Fruit fly (Drosophila melanogaster): ENCODE results near the gene CG31142.

The CG31142 gene

DNA sequence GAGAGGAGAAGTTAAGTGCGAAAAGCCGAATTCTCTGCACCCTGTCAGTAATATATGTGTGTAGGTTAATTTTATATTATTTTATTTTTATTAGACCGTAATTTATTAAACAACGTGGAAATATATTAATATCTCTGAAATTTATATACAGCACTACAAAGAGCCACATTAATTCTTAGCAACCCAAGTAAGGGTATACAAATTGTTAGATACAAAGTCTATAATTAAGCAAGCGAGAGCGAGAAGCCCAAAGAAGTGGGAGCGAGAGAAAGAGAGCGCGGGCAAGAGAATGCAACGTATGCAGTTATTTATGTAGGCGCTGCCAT lies 42.0 kb upstream of the CG31142 start (continued):
- TF ChIP-seq insv (GFP tag; optimal IDR thresholded peaks at IDR 0.05) = peak in 1 of 2 experiments; percentile 7
- TF ChIP-seq CG14667 (GFP tag; IDR thresholded peaks at IDR 0.05) = peak; percentile 93
- TF ChIP-seq da (GFP tag; optimal IDR thresholded peaks at IDR 0.05) = no peak
- peak; percentile 65 for TF ChIP-seq sd (tag; optimal IDR thresholded peaks at IDR 0.05)
- TF ChIP-seq Deaf1 (tag; optimal IDR thresholded peaks at IDR 0.05) = peak; percentile 72
- peak; percentile 97 for TF ChIP-seq CG8388 (GFP tag; optimal IDR thresholded peaks at IDR 0.05)
- TF ChIP-seq CG12236 (GFP tag; optimal IDR thresholded peaks at IDR 0.05) = peak; percentile 11
- TF ChIP-seq caup (GFP tag; optimal IDR thresholded peaks at IDR 0.05; ENCODE audit: severe bottlenecking) = peak; percentile 80
- no peak for TF ChIP-seq CG8478 (optimal IDR thresholded peaks at IDR 0.05)
- peak; percentile 97 for TF ChIP-seq zfh1 (GFP tag; IDR thresholded peaks at IDR 0.05)
- peak; percentile 45 for TF ChIP-seq CG2116 (GFP tag; optimal IDR thresholded peaks at IDR 0.05)
- TF ChIP-seq emc (GFP tag; optimal IDR thresholded peaks at IDR 0.05) = no peak
- peak; percentile 93 for TF ChIP-seq ken (GFP tag; IDR thresholded peaks at IDR 0.05)
- TF ChIP-seq CG8290 (GFP tag; optimal IDR thresholded peaks at IDR 0.05) = peak; percentile 84
- TF ChIP-seq CG8290 (tag; optimal IDR thresholded peaks at IDR 0.05) = peak in 1 of 2 experiments; percentile 77
- peak; percentile 76 for TF ChIP-seq CG10565 (GFP tag; optimal IDR thresholded peaks at IDR 0.05)
- peak; percentile 81 for TF ChIP-seq danr (GFP tag; IDR thresholded peaks at IDR 0.05)
- peak; percentile 91 for TF ChIP-seq ranshi (GFP tag; IDR thresholded peaks at IDR 0.05)
- no peak for TF ChIP-seq Myb (GFP tag; optimal IDR thresholded peaks at IDR 0.05)
- TF ChIP-seq Trl (optimal IDR thresholded peaks at IDR 0.05) = no peak
- TF ChIP-seq Trl (GFP tag; optimal IDR thresholded peaks at IDR 0.05) = peak; percentile 33
- no peak for TF ChIP-seq CG11398 (GFP tag; optimal IDR thresholded peaks at IDR 0.05)
- peak; percentile 79 for TF ChIP-seq run (tag; optimal IDR thresholded peaks at IDR 0.05)
- no peak for TF ChIP-seq Dp (GFP tag; optimal IDR thresholded peaks at IDR 0.05)
- TF ChIP-seq peb (GFP tag; IDR thresholded peaks at IDR 0.05) = peak; percentile 90
- TF ChIP-seq Side (GFP tag; optimal IDR thresholded peaks at IDR 0.05) = no peak
- TF ChIP-seq CG5180 (GFP tag; optimal IDR thresholded peaks at IDR 0.05) = peak; percentile 74
- TF ChIP-seq Antp (GFP tag; optimal IDR thresholded peaks at IDR 0.05) = peak; percentile 38
- TF ChIP-seq NC2α (GFP tag; optimal IDR thresholded peaks at IDR 0.05) = peak; percentile 23
- TF ChIP-seq chif (GFP tag; optimal IDR thresholded peaks at IDR 0.05) = peak; percentile 38 to 72
- TF ChIP-seq CG33557 (GFP tag; optimal IDR thresholded peaks at IDR 0.05) = peak; percentile 97
- TF ChIP-seq CG12659 (GFP tag; optimal IDR thresholded peaks at IDR 0.05) = peak; percentile 86
- peak; percentile 93 for TF ChIP-seq CG11504 (tag; optimal IDR thresholded peaks at IDR 0.05)
- TF ChIP-seq PHDP (tag; optimal IDR thresholded peaks at IDR 0.05) = peak; percentile 94
- TF ChIP-seq HmgD (GFP tag; optimal IDR thresholded peaks at IDR 0.05) = no peak
- peak; percentile 55 for TF ChIP-seq Bdp1 (GFP tag; optimal IDR thresholded peaks at IDR 0.05)
- TF ChIP-seq CG13296 (GFP tag; optimal IDR thresholded peaks at IDR 0.05) = peak; percentile 67
- peak; percentile 88 for TF ChIP-seq CG3847 (GFP tag; IDR thresholded peaks at IDR 0.05)
- TF ChIP-seq ci (GFP tag; IDR thresholded peaks at IDR 0.05) = peak; percentile 96
- TF ChIP-seq dmrt11E (tag; optimal IDR thresholded peaks at IDR 0.05) = peak; percentile 99
- peak; percentile 80 for TF ChIP-seq CG30020 (tag; optimal IDR thresholded peaks at IDR 0.05)
- TF ChIP-seq BtbVII (GFP tag; optimal IDR thresholded peaks at IDR 0.05) = peak; percentile 71
- TF ChIP-seq CG9609 (GFP tag; optimal IDR thresholded peaks at IDR 0.05) = peak; percentile 35
- peak; percentile 54 for TF ChIP-seq pnt (GFP tag; optimal IDR thresholded peaks at IDR 0.05)
- no peak for TF ChIP-seq pita (GFP tag; optimal IDR thresholded peaks at IDR 0.05)
- peak; percentile 92 to 99 for TF ChIP-seq bsh (GFP tag; optimal IDR thresholded peaks at IDR 0.05)
- TF ChIP-seq vnd (GFP tag; IDR thresholded peaks at IDR 0.05; ENCODE audit: partially characterized antibody) = no peak
- TF ChIP-seq CkIIα-i1 (GFP tag; IDR thresholded peaks at IDR 0.05) = no peak
- peak; percentile 80 for TF ChIP-seq Nf-YB (GFP tag; optimal IDR thresholded peaks at IDR 0.05)
- TF ChIP-seq CG9215 (GFP tag; IDR thresholded peaks at IDR 0.05) = peak; percentile 78
- no peak for TF ChIP-seq gfzf (GFP tag; optimal IDR thresholded peaks at IDR 0.05)
- no peak for TF ChIP-seq ab (GFP tag; optimal IDR thresholded peaks at IDR 0.05)

Data from whole organism, embryonic.